Worm (Caenorhabditis elegans) whole organism, late embryonic: Measurements from ENCODE around the gene F21C10.6.
A peak's percentile ranks its signal among the peaks of the same experiment; 100 is the strongest.

ENCODE experiments used
- C08G9.2 ChIP-seq: sonication (generic microtip); optimal IDR thresholded peaks from 2 replicates; lab custom pipeline; 2016; ENCODE audit warnings: mild to moderate bottlenecking, missing genetic modification characterization, moderate library complexity, missing compliant biosample characterization
- C38D4.7 ChIP-seq: fragments of 200-800 bp; sonication (Bioruptor generic); optimal IDR thresholded peaks from 2 replicates; lab custom pipeline; 2018; ENCODE audit warnings: mild to moderate bottlenecking, missing genetic modification characterization, moderate library complexity, missing compliant biosample characterization
- K02D7.2 ChIP-seq: sonication (generic microtip); optimal IDR thresholded peaks from 2 replicates; lab custom pipeline; 2017; ENCODE audit warnings: mild to moderate bottlenecking, missing genetic modification characterization, missing compliant biosample characterization
- K09A11.1 ChIP-seq: sonication (generic microtip); optimal IDR thresholded peaks from 2 replicates; lab custom pipeline; 2017; ENCODE audit warnings: antibody characterized with exemption, mild to moderate bottlenecking, missing genetic modification characterization, missing compliant biosample characterization; ENCODE audit not compliant: insufficient read depth
- T23F11.4 ChIP-seq: fragments of 200-800 bp; sonication (Bioruptor generic); optimal IDR thresholded peaks from 2 replicates; lab custom pipeline; 2018; ENCODE audit warnings: mild to moderate bottlenecking, missing genetic modification characterization, missing compliant biosample characterization
- ahr-1 ChIP-seq: sonication (generic microtip); optimal IDR thresholded peaks from 2 replicates; lab custom pipeline; 2016; ENCODE audit warnings: missing genetic modification characterization, missing compliant biosample characterization
- ama-1 ChIP-seq: fragments of 150-350 bp; optimal IDR thresholded peaks from 2 replicates; lab custom pipeline; 2014
- ceh-18 ChIP-seq: sonication (generic microtip); optimal IDR thresholded peaks from 2 replicates; lab custom pipeline; 2016; ENCODE audit warnings: missing genetic modification characterization, missing compliant biosample characterization
- ceh-19 ChIP-seq: fragments of 200-800 bp; sonication (Bioruptor generic); optimal IDR thresholded peaks from 2 replicates; lab custom pipeline; 2018; ENCODE audit warnings: mild to moderate bottlenecking, missing genetic modification characterization, missing compliant biosample characterization
- ceh-34 ChIP-seq: sonication (generic microtip); optimal IDR thresholded peaks from 2 replicates; lab custom pipeline; 2016; ENCODE audit warnings: mild to moderate bottlenecking, missing genetic modification characterization, missing compliant biosample characterization
- ceh-45 ChIP-seq: fragments of 200-800 bp; sonication (Bioruptor generic); IDR thresholded peaks from 2 replicates; pipeline ENCODE4 v1.3.6; 2022; ENCODE audit warnings: missing genetic modification reagents, missing genetic modification characterization, missing compliant biosample characterization
- ceh-6 ChIP-seq: fragments of 200-800 bp; sonication (Bioruptor generic); optimal IDR thresholded peaks from 2 replicates; lab custom pipeline; 2018; ENCODE audit warnings: mild to moderate bottlenecking, missing genetic modification characterization, missing compliant biosample characterization
- ceh-9 ChIP-seq: sonication (generic microtip); optimal IDR thresholded peaks from 2 replicates; lab custom pipeline; 2016; ENCODE audit warnings: mild to moderate bottlenecking, missing genetic modification characterization, inconsistent platforms, missing compliant biosample characterization
- che-1 ChIP-seq: sonication (generic microtip); optimal IDR thresholded peaks from 2 replicates; lab custom pipeline; 2016; ENCODE audit warnings: mild to moderate bottlenecking, missing genetic modification characterization, missing compliant biosample characterization
- dmd-4 ChIP-seq: sonication (generic microtip); optimal IDR thresholded peaks from 2 replicates; lab custom pipeline; 2016; ENCODE audit warnings: borderline replicate concordance, missing genetic modification characterization, missing compliant biosample characterization
- dve-1 ChIP-seq: sonication (generic microtip); optimal IDR thresholded peaks from 2 replicates; lab custom pipeline; 2017; ENCODE audit warnings: antibody characterized with exemption, mild to moderate bottlenecking, missing genetic modification characterization, missing compliant biosample characterization
- elt-2 ChIP-seq: sonication (generic microtip); optimal IDR thresholded peaks from 2 replicates; lab custom pipeline; 2016; ENCODE audit warnings: missing genetic modification reagents, missing genetic modification characterization, missing compliant biosample characterization
- elt-4 ChIP-seq: sonication (generic microtip); optimal IDR thresholded peaks from 2 replicates; lab custom pipeline; 2016; ENCODE audit warnings: missing genetic modification characterization, missing compliant biosample characterization
- ets-4 ChIP-seq: sonication (generic microtip); optimal IDR thresholded peaks from 2 replicates; lab custom pipeline; 2016; ENCODE audit warnings: missing genetic modification characterization, missing compliant biosample characterization
- fax-1 ChIP-seq: sonication (generic microtip); optimal IDR thresholded peaks from 2 replicates; lab custom pipeline; 2016; ENCODE audit warnings: missing genotype, missing genetic modification characterization, missing compliant biosample characterization
- fkh-10 ChIP-seq: fragments of 150-350 bp; optimal IDR thresholded peaks from 2 replicates; lab custom pipeline; 2014; ENCODE audit warnings: missing biosample characterization, missing genetic modification reagents, missing genetic modification characterization
- gmeb-2 ChIP-seq: sonication (generic microtip); optimal IDR thresholded peaks from 2 replicates; lab custom pipeline; 2016; ENCODE audit warnings: missing genetic modification characterization, inconsistent platforms, missing compliant biosample characterization
- hlh-13 ChIP-seq: fragments of 200-800 bp; sonication (Bioruptor generic); optimal IDR thresholded peaks from 2 replicates; lab custom pipeline; 2018; ENCODE audit warnings: mild to moderate bottlenecking, missing genetic modification characterization, missing compliant biosample characterization
- hlh-15 ChIP-seq: sonication (generic microtip); optimal IDR thresholded peaks from 2 replicates; lab custom pipeline; 2016; ENCODE audit warnings: missing genetic modification characterization, missing compliant biosample characterization
- hlh-30 ChIP-seq: sonication (generic microtip); optimal IDR thresholded peaks from 2 replicates; lab custom pipeline; 2017; ENCODE audit warnings: antibody characterized with exemption, missing genetic modification characterization, missing compliant biosample characterization; ENCODE audit not compliant: insufficient read depth
- hlh-8 ChIP-seq: sonication (generic microtip); optimal IDR thresholded peaks from 2 replicates; lab custom pipeline; 2016; ENCODE audit warnings: missing genotype, missing genetic modification characterization, missing compliant biosample characterization
- lim-6 ChIP-seq: sonication (generic microtip); optimal IDR thresholded peaks from 2 replicates; lab custom pipeline; 2016; ENCODE audit warnings: missing genetic modification characterization, missing compliant biosample characterization
- lin-11 ChIP-seq: fragments of 200-800 bp; sonication (Bioruptor generic); optimal IDR thresholded peaks from 2 replicates; lab custom pipeline; 2018; ENCODE audit warnings: mild to moderate bottlenecking, missing genetic modification characterization, missing compliant biosample characterization
- mec-3 ChIP-seq: sonication (generic microtip); optimal IDR thresholded peaks from 2 replicates; lab custom pipeline; 2016; ENCODE audit warnings: borderline replicate concordance, missing genetic modification characterization, missing compliant biosample characterization
- nhr-11 ChIP-seq: fragments of 150-350 bp; optimal IDR thresholded peaks from 2 replicates; lab custom pipeline; 2014; ENCODE audit warnings: missing biosample characterization, missing genetic modification characterization
- npax-4 ChIP-seq: sonication (generic microtip); optimal IDR thresholded peaks from 2 replicates; lab custom pipeline; 2016; ENCODE audit warnings: missing genetic modification characterization, missing compliant biosample characterization
- odd-2 ChIP-seq: sonication (generic microtip); optimal IDR thresholded peaks from 2 replicates; lab custom pipeline; 2017; ENCODE audit warnings: antibody characterized with exemption, mild to moderate bottlenecking, missing genetic modification characterization, missing compliant biosample characterization
- pag-3 ChIP-seq: sonication (generic microtip); optimal IDR thresholded peaks from 2 replicates; lab custom pipeline; 2016; ENCODE audit warnings: missing compliant biosample characterization, missing genetic modification characterization, borderline replicate concordance
- pat-9 ChIP-seq: fragments of 200-800 bp; sonication (Bioruptor generic); optimal IDR thresholded peaks from 2 replicates; lab custom pipeline; 2018; ENCODE audit warnings: mild to moderate bottlenecking, missing genetic modification characterization, moderate library complexity, missing compliant biosample characterization
- pax-1 ChIP-seq: fragments of 150-350 bp; optimal IDR thresholded peaks from 2 replicates; lab custom pipeline; 2014; ENCODE audit warnings: missing biosample characterization, missing genetic modification characterization
- pha-2 ChIP-seq: sonication (generic microtip); optimal IDR thresholded peaks from 2 replicates; lab custom pipeline; 2017; ENCODE audit warnings: mild to moderate bottlenecking, missing genetic modification characterization, missing compliant biosample characterization
- ref-2 ChIP-seq: sonication (generic microtip); optimal IDR thresholded peaks from 2 replicates; lab custom pipeline; 2016; ENCODE audit warnings: missing genetic modification characterization, missing compliant biosample characterization
- rnt-1 ChIP-seq: sonication (generic microtip); optimal IDR thresholded peaks from 2 replicates; lab custom pipeline; 2016; ENCODE audit warnings: missing genetic modification characterization, missing compliant biosample characterization
- syd-9 ChIP-seq: sonication (generic microtip); optimal IDR thresholded peaks from 2 replicates; lab custom pipeline; 2016; ENCODE audit warnings: mild to moderate bottlenecking, missing genetic modification characterization, moderate library complexity, missing compliant biosample characterization
- ttx-3 ChIP-seq: sonication (generic microtip); optimal IDR thresholded peaks from 2 replicates; lab custom pipeline; 2016; ENCODE audit warnings: missing genetic modification reagents, missing genetic modification characterization, missing compliant biosample characterization
- unc-3 ChIP-seq, 2 experiments: fragments of 200-800 bp in 1 of 2; sonication (Bioruptor generic) in 1 of 2; sonication (generic microtip) in 1 of 2; conservative IDR thresholded peaks in 1 of 2; optimal IDR thresholded peaks in 1 of 2; 2 replicates each; pipeline versions ENCODE4 v1.3.6 to Lab custom; 2016 to 2022; ENCODE audit warnings: missing compliant biosample characterization in 2 of 2, missing genetic modification characterization in 2 of 2, missing genetic modification reagents in 1 of 2
- unc-55 ChIP-seq: sonication (generic microtip); optimal IDR thresholded peaks from 2 replicates; lab custom pipeline; 2017; ENCODE audit warnings: missing biosample characterization, missing genetic modification reagents, missing genetic modification characterization
- ztf-16 ChIP-seq: sonication (generic microtip); optimal IDR thresholded peaks from 2 replicates; lab custom pipeline; 2017; ENCODE audit warnings: missing genetic modification characterization, missing compliant biosample characterization

The F21C10.6 gene

DNA sequence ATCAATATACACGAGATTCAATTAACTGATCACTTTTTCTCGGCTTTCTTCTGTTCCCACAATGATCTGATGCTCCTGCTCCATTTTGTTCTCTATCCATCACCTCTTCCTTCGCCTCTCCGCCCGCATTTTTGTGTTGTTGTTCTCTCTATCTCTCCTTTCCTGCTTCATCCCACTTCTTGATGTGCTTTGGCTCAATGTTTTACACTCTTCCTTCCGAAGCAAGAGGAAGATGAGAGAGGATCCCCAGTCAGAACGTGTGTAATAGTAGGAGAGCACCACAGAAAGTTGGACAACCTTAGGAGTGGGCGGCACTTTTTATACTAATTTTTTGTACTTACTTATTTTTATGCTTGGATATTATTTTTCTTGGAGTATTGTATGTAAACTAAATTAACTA is 12.3 kb upstream of the F21C10.6 start:
- TF ChIP-seq ceh-18 (tag; lab: Kevin White, UChicago), result peak; percentile 47
- no peak for TF ChIP-seq elt-2 (tag; lab: Kevin White, UChicago)
- TF ChIP-seq, all 69 proteins: peak for 1

DNA sequence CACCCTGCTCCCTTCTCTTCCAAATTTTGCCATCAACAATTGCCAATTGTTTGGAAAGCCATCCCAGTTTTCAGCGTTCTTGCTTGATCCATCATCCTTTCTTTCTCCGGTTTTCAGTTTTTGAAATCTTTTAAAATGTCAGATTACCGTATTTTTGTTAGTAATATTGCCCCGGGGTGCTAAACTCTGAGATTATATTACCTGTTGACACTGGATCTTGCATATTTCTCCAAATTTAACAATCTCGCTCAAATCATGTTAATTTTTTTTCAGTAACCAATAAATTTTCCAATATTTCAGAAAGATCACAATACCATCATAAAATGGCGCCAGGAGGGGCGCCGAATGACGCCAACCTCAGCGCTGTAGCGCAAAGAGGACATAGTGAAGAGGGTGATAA is 11.8 kb upstream of the F21C10.6 start, which contains the start of gene F21C10.7:
Gene F21C10.7 (plus strand): TSS at position 301 of the 400 bp plus-strand sequence.
- TF ChIP-seq ceh-18 (tag; lab: Kevin White, UChicago), result no peak
- TF ChIP-seq gmeb-2 (tag; lab: Kevin White, UChicago), result no peak
- no peak for TF ChIP-seq ceh-19 (GFP tag; lab: Kevin White, UChicago)
- TF ChIP-seq ceh-34 (tag; lab: Kevin White, UChicago), result no peak
- TF ChIP-seq ets-4, result no peak
- no peak for TF ChIP-seq elt-2 (tag; lab: Kevin White, UChicago)
- TF ChIP-seq K09A11.1 (tag; lab: Kevin White, UChicago), result no peak
- TF ChIP-seq C08G9.2 (tag; lab: Kevin White, UChicago), result no peak
- TF ChIP-seq unc-55 (GFP tag; lab: Kevin White, UChicago), result no peak
- TF ChIP-seq elt-4 (tag; lab: Kevin White, UChicago), result no peak
- TF ChIP-seq ref-2 (tag; lab: Kevin White, UChicago), result no peak
- no peak for TF ChIP-seq hlh-30 (tag; lab: Kevin White, UChicago)
- TF ChIP-seq pha-2 (tag; lab: Kevin White, UChicago), result no peak
- TF ChIP-seq lim-6 (tag; lab: Kevin White, UChicago), result no peak
- TF ChIP-seq syd-9 (tag; lab: Kevin White, UChicago), result no peak
- TF ChIP-seq che-1 (tag; lab: Kevin White, UChicago), result no peak
- TF ChIP-seq T23F11.4 (GFP tag; lab: Kevin White, UChicago), result no peak
- TF ChIP-seq hlh-8, result no peak
- TF ChIP-seq ceh-9, result no peak
- TF ChIP-seq unc-3 (GFP tag; conservative IDR thresholded peaks at IDR 0.05; lab: Robert Waterston, UW), result no peak
- TF ChIP-seq unc-3 (tag; optimal IDR thresholded peaks at IDR 0.05; lab: Kevin White, UChicago), result no peak

DNA sequence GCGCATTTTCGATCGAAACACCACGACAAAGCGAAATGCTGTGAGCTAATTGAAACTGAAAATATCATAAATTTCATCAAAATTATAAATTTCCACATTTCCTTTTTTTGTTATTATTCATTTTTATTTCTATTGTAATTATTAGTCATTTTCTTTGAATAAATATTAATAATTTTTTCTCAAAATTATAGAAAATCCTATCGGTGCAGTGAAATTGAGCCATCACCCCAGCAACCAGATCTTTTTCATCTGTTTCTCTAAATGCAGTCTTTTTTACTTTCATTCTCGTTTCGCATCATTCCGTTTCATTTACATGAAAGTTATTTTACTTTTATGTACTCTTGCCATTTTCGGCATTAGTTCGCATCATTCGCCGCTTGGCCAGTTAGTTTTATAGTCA is 2.3 kb upstream of the F21C10.6 start, which contains the start of gene F21C10.13:
Gene F21C10.13 (plus strand): TSS at position 301 of the 400 bp plus-strand sequence.
- TF ChIP-seq mec-3 (tag; lab: Kevin White, UChicago) (no peak), ttx-3 (tag; lab: Kevin White, UChicago) (no peak), hlh-8 (no peak), rnt-1 (tag; lab: Kevin White, UChicago) (no peak), lin-11 (no peak), syd-9 (tag; lab: Kevin White, UChicago) (no peak), fkh-10 (GFP tag; lab: Kevin White, UChicago) (no peak), ztf-16 (tag; lab: Kevin White, UChicago) (no peak), pat-9 (tag; lab: Kevin White, UChicago) (no peak), dmd-4 (no peak), nhr-11 (no peak), ceh-9 (no peak), fax-1 (tag; lab: Kevin White, UChicago) (no peak), hlh-15 (tag; lab: Kevin White, UChicago) (no peak), gmeb-2 (tag; lab: Kevin White, UChicago) (no peak), ceh-6 (GFP tag; lab: Kevin White, UChicago) (no peak), elt-2 (tag; lab: Kevin White, UChicago) (no peak), pax-1 (no peak), unc-55 (GFP tag; lab: Kevin White, UChicago) (no peak)
- TF ChIP-seq, all 69 proteins: peak for 0

DNA sequence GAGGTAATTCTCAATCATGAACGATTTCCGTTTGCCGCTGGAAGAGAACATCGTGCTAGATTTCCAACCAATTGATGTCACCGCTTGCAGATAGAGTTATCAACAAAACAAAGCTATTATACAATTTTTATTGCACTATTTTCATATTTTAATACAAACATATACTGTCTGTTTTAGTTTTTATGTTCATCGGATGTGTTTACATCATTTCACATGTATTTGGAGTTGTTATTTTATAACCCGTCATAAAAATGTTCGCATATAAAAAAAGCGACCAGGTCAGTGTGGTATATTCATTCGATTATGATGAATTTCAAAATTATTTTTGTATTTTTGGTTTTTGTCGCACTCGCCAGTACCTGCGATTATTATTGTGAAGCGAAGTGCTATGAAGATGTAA is 1.1 kb upstream of the F21C10.6 start, which contains the start of gene F21C10.11:
Gene F21C10.11 (plus strand): TSS at position 301 of the 400 bp plus-strand sequence.
- TF ChIP-seq dve-1 (no peak), syd-9 (tag; lab: Kevin White, UChicago) (no peak), ref-2 (tag; lab: Kevin White, UChicago) (no peak), npax-4 (no peak), lin-11 (no peak), ttx-3 (tag; lab: Kevin White, UChicago) (no peak), C38D4.7 (GFP tag; lab: Kevin White, UChicago) (no peak), unc-55 (GFP tag; lab: Kevin White, UChicago) (no peak), ahr-1 (no peak), K02D7.2 (tag; lab: Kevin White, UChicago) (no peak), ceh-45 (GFP tag; lab: Robert Waterston, UW) (no peak), fax-1 (tag; lab: Kevin White, UChicago) (no peak), hlh-13 (no peak), elt-2 (tag; lab: Kevin White, UChicago) (no peak), pag-3 (no peak), dmd-4 (no peak), ceh-34 (tag; lab: Kevin White, UChicago) (no peak), odd-2 (no peak), ama-1 (lab: Kevin White, UChicago) (no peak), pax-1 (no peak)
